Fruit fly (Drosophila melanogaster) whole organism, prepupa: ENCODE data around the gene Elp1.

Experiments used
- Gug ChIP-seq: fragments of 200-800 bp; sonication (Bioruptor generic); IDR thresholded peaks from 2 replicates; pipeline ENCODE4 v1.3.6; 2022; ENCODE audit warnings: missing biosample characterization, missing genetic modification characterization
- dsx ChIP-seq: fragments of 200-800 bp; optimal IDR thresholded peaks from 3 replicates; lab custom pipeline; 2019; ENCODE audit warnings: missing biosample characterization, mild to moderate bottlenecking, missing genetic modification characterization, moderate library complexity; ENCODE audit not compliant: poor library complexity, severe bottlenecking

DNA sequence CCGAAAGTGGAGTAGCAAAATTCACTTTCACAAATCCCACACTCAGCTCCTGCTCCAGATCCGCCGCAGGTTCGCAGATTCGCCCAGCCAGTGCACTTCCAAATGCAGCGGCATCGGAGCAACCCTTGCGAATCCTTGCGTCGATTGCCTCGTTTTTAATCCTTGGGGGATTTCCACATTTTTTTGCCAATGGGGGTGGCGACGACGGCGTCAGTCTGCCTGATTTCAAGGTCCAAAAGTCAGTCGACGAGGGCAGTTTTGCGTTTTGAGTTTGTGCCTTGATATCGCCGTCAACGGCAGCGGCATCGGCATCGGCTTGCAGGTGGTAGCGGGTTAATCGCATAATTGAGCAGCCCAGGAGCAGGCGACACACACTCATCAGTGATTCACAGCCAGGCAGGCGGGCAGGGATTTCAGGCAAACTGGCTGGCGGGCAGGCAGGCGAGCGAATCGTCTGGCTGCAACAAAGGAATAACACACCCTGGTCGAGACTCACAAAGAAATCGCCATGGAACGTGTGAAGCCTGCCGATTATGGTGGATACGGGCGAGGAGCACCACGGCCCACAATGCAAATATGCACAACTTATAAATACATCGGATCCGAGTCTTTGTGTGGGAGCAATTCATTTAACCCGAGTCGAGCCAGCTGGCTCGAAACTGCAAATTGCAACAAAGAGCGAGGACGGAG is 35.2 kb upstream of the Elp1 start:
- peak; percentile 29 for TF ChIP-seq dsx (GFP tag; lab: Kevin White, UChicago)
- no peak for TF ChIP-seq Gug (GFP tag; lab: Robert Waterston, UW)
